Fruit fly (Drosophila melanogaster) whole organism, embryonic: Measurements from ENCODE around the gene eIF3l.

Source experiments
- Ada2b ChIP-seq: fragments of 200-800 bp; sonication (Bioruptor generic); IDR thresholded peaks from 2 replicates; pipeline ENCODE4 v1.3.6; 2022; ENCODE audit warnings: missing biosample characterization, missing genetic modification characterization
- Bdp1 ChIP-seq: fragments of 200-800 bp; sonication (Bioruptor generic); optimal IDR thresholded peaks from 3 replicates; lab custom pipeline; 2016; ENCODE audit warnings: missing biosample characterization, missing genetic modification characterization
- BtbVII ChIP-seq: fragments of 200-800 bp; sonication (Bioruptor generic); optimal IDR thresholded peaks from 3 replicates; lab custom pipeline; 2017; ENCODE audit warnings: missing biosample characterization, mild to moderate bottlenecking, missing genetic modification characterization
- CG12071 ChIP-seq: fragments of 200-800 bp; sonication (Bioruptor generic); optimal IDR thresholded peaks from 3 replicates; lab custom pipeline; 2018; ENCODE audit warnings: missing biosample characterization, mild to moderate bottlenecking, missing genetic modification characterization
- CG13624 ChIP-seq: fragments of 200-800 bp; sonication (Bioruptor generic); optimal IDR thresholded peaks from 2 replicates; lab custom pipeline; 2016; ENCODE audit warnings: missing biosample characterization, missing genetic modification characterization
- CG14050 ChIP-seq: fragments of 200-800 bp; sonication (Bioruptor generic); IDR thresholded peaks from 3 replicates; pipeline ENCODE4 v1.3.6; 2022; ENCODE audit warnings: missing biosample characterization, missing genetic modification characterization
- CG16863 ChIP-seq: fragments of 200-800 bp; sonication (Bioruptor generic); optimal IDR thresholded peaks from 3 replicates; lab custom pipeline; 2016; ENCODE audit warnings: missing biosample characterization, missing genetic modification characterization
- CG2678 ChIP-seq: fragments of 200-800 bp; sonication (Bioruptor generic); optimal IDR thresholded peaks from 3 replicates; lab custom pipeline; 2019; ENCODE audit warnings: missing biosample characterization, mild to moderate bottlenecking, missing genetic modification characterization, moderate library complexity
- CG2712 ChIP-seq: fragments of 200-800 bp; optimal IDR thresholded peaks from 3 replicates; lab custom pipeline; 2019; ENCODE audit warnings: missing biosample characterization, mild to moderate bottlenecking, missing genetic modification characterization, moderate library complexity
- CG2875 ChIP-seq: fragments of 200-800 bp; sonication (Bioruptor generic); optimal IDR thresholded peaks from 2 replicates; lab custom pipeline; 2017; ENCODE audit warnings: missing biosample characterization, mild to moderate bottlenecking, missing genetic modification characterization, missing genetic modification reagents
- CG3407 ChIP-seq: fragments of 200-800 bp; sonication (Bioruptor generic); optimal IDR thresholded peaks from 2 replicates; lab custom pipeline; 2018; ENCODE audit warnings: missing biosample characterization, mild to moderate bottlenecking, missing genetic modification characterization
- CG34224 ChIP-seq: fragments of 200-800 bp; sonication (Bioruptor generic); IDR thresholded peaks from 3 replicates; pipeline ENCODE4 v1.3.6; 2022; ENCODE audit warnings: missing biosample characterization, missing genetic modification characterization; ENCODE audit not compliant: partially characterized antibody
- CG4424 ChIP-seq: fragments of 200-800 bp; sonication (Bioruptor generic); optimal IDR thresholded peaks from 3 replicates; lab custom pipeline; 2016; ENCODE audit warnings: missing biosample characterization, missing genetic modification characterization
- CG4617 ChIP-seq: fragments of 200-800 bp; sonication (Bioruptor generic); optimal IDR thresholded peaks from 3 replicates; lab custom pipeline; 2016; ENCODE audit warnings: missing biosample characterization, missing genetic modification characterization, borderline replicate concordance
- CG7839 ChIP-seq: fragments of 200-800 bp; sonication (Bioruptor generic); optimal IDR thresholded peaks from 3 replicates; lab custom pipeline; 2018; ENCODE audit warnings: missing biosample characterization, mild to moderate bottlenecking, missing genetic modification characterization, moderate library complexity
- CG7987 ChIP-seq: fragments of 200-800 bp; sonication (Bioruptor generic); optimal IDR thresholded peaks from 2 replicates; lab custom pipeline; 2018; ENCODE audit warnings: missing biosample characterization, mild to moderate bottlenecking, missing genetic modification characterization, moderate library complexity
- CG8281 ChIP-seq: fragments of 200-800 bp; sonication (Bioruptor generic); optimal IDR thresholded peaks from 2 replicates; lab custom pipeline; 2018; ENCODE audit warnings: missing biosample characterization, mild to moderate bottlenecking, missing genetic modification characterization, moderate library complexity
- CG8388 ChIP-seq: fragments of 200-800 bp; sonication (Bioruptor generic); optimal IDR thresholded peaks from 2 replicates; lab custom pipeline; 2019; ENCODE audit warnings: missing biosample characterization, mild to moderate bottlenecking, missing genetic modification characterization, moderate library complexity
- CG9932 ChIP-seq: fragments of 200-800 bp; sonication (Bioruptor generic); IDR thresholded peaks from 2 replicates; pipeline ENCODE4 v1.3.6; 2022; ENCODE audit warnings: missing biosample characterization, missing genetic modification characterization
- Dref ChIP-seq: fragments of 200-800 bp; sonication (Bioruptor generic); IDR thresholded peaks from 2 replicates; pipeline ENCODE4 v1.3.6; 2022; ENCODE audit warnings: missing biosample characterization, missing genetic modification characterization
- ERR ChIP-seq: fragments of 200-800 bp; sonication (Bioruptor generic); optimal IDR thresholded peaks from 2 replicates; lab custom pipeline; 2016; ENCODE audit warnings: missing biosample characterization, missing genetic modification characterization
- Ets65A ChIP-seq: fragments of 200-800 bp; sonication (Bioruptor generic); peaks from one replicate; lab custom pipeline; 2016; ENCODE audit warnings: missing biosample characterization, missing genetic modification characterization
- Gug ChIP-seq: fragments of 200-800 bp; sonication (Bioruptor generic); IDR thresholded peaks from 4 replicates; pipeline ENCODE4 v1.3.6; 2022; ENCODE audit warnings: missing biosample characterization, missing genetic modification characterization
- HLH3B ChIP-seq: fragments of 200-800 bp; sonication (Bioruptor generic); IDR thresholded peaks from 2 replicates; pipeline ENCODE4 v1.3.6; 2022; ENCODE audit warnings: missing biosample characterization, missing genetic modification characterization
- MESR4 ChIP-seq: fragments of 200-800 bp; sonication (Bioruptor generic); optimal IDR thresholded peaks from 2 replicates; lab custom pipeline; 2018; ENCODE audit warnings: missing biosample characterization, mild to moderate bottlenecking, missing genetic modification characterization, moderate library complexity
- Mes4 ChIP-seq: fragments of 200-800 bp; sonication (Bioruptor generic); optimal IDR thresholded peaks from 2 replicates; lab custom pipeline; 2016; ENCODE audit warnings: missing biosample characterization, missing genetic modification characterization
- NFAT ChIP-seq: fragments of 200-800 bp; sonication (Bioruptor generic); IDR thresholded peaks from 2 replicates; pipeline ENCODE4 v1.3.6; 2022; ENCODE audit warnings: missing biosample characterization, missing genetic modification characterization
- Oli ChIP-seq: fragments of 200-800 bp; sonication (Bioruptor generic); optimal IDR thresholded peaks from 2 replicates; lab custom pipeline; 2018; ENCODE audit warnings: missing biosample characterization, mild to moderate bottlenecking, missing genetic modification characterization, moderate library complexity
- Sin3A ChIP-seq: fragments of >200 bp; optimal IDR thresholded peaks from 2 replicates; lab custom pipeline; 2018
- aop ChIP-seq: fragments of 200-800 bp; sonication (Bioruptor generic); IDR thresholded peaks from 2 replicates; pipeline ENCODE4 v1.3.6; 2022; ENCODE audit warnings: missing biosample characterization, missing genetic modification characterization
- bsh ChIP-seq, 2 experiments: fragments of 200-800 bp; sonication (Bioruptor generic); optimal IDR thresholded peaks; 2 replicates each; lab custom pipeline; 2017 to 2018; ENCODE audit warnings: mild to moderate bottlenecking in 2 of 2, missing biosample characterization in 2 of 2, missing genetic modification characterization in 2 of 2, moderate library complexity in 1 of 2
- cas ChIP-seq: fragments of 200-800 bp; sonication (Bioruptor generic); IDR thresholded peaks from 2 replicates; pipeline ENCODE4 v1.3.6; 2022; ENCODE audit warnings: missing biosample characterization, missing genetic modification characterization
- cwo ChIP-seq: fragments of 200-800 bp; sonication (Bioruptor generic); optimal IDR thresholded peaks from 3 replicates; lab custom pipeline; 2017; ENCODE audit warnings: missing biosample characterization, missing genetic modification characterization, mild to moderate bottlenecking, moderate library complexity, missing genetic modification reagents
- dan ChIP-seq: fragments of 200-800 bp; sonication (Bioruptor generic); IDR thresholded peaks from 2 replicates; pipeline ENCODE4 v1.3.6; 2022; ENCODE audit warnings: missing biosample characterization, missing genetic modification characterization
- esg ChIP-seq: fragments of 200-800 bp; sonication (Bioruptor generic); conservative IDR thresholded peaks from 2 replicates; pipeline ENCODE4 v1.3.6; 2022; ENCODE audit warnings: missing biosample characterization, missing genetic modification characterization
- gcm ChIP-seq: fragments of 200-800 bp; sonication (Bioruptor generic); optimal IDR thresholded peaks from 2 replicates; lab custom pipeline; 2019; ENCODE audit warnings: missing biosample characterization, mild to moderate bottlenecking, missing genetic modification characterization, moderate library complexity
- gsb-n ChIP-seq: fragments of 200-800 bp; sonication (Bioruptor generic); optimal IDR thresholded peaks from 3 replicates; lab custom pipeline; 2018; ENCODE audit warnings: missing biosample characterization, mild to moderate bottlenecking, missing genetic modification characterization
- gt ChIP-seq: fragments of 200-800 bp; sonication (Bioruptor generic); IDR thresholded peaks from 2 replicates; pipeline ENCODE4 v1.3.6; 2022; ENCODE audit warnings: missing biosample characterization, missing genetic modification characterization
- knrl ChIP-seq: fragments of 200-800 bp; sonication (Bioruptor generic); IDR thresholded peaks from 3 replicates; pipeline ENCODE4 v1.3.6; 2022; ENCODE audit warnings: missing biosample characterization, missing genetic modification characterization; ENCODE audit not compliant: partially characterized antibody
- nerfin-2 ChIP-seq: fragments of 200-800 bp; sonication (Bioruptor generic); IDR thresholded peaks from 2 replicates; pipeline ENCODE4 v1.3.6; 2022; ENCODE audit warnings: missing biosample characterization, missing genetic modification characterization; ENCODE audit not compliant: partially characterized antibody
- onecut ChIP-seq: fragments of 200-800 bp; sonication (Bioruptor generic); IDR thresholded peaks from 2 replicates; pipeline ENCODE4 v1.3.6; 2022; ENCODE audit warnings: missing biosample characterization, missing genetic modification characterization
- rib ChIP-seq: fragments of 200-800 bp; sonication (Bioruptor generic); IDR thresholded peaks from 2 replicates; pipeline ENCODE4 v1.3.6; 2022; ENCODE audit warnings: missing biosample characterization, missing genetic modification characterization
- sisA ChIP-seq: fragments of 200-800 bp; sonication (Bioruptor generic); IDR thresholded peaks from 2 replicates; pipeline ENCODE4 v1.3.6; 2022; ENCODE audit warnings: missing biosample characterization, missing genetic modification characterization
- slou ChIP-seq: fragments of 200-800 bp; sonication (Bioruptor generic); optimal IDR thresholded peaks from 3 replicates; lab custom pipeline; 2016; ENCODE audit warnings: missing biosample characterization, missing genetic modification characterization
- slp2 ChIP-seq: fragments of 200-800 bp; sonication (Bioruptor generic); optimal IDR thresholded peaks from 2 replicates; lab custom pipeline; 2016; ENCODE audit warnings: missing biosample characterization, missing genetic modification characterization
- stwl ChIP-seq: fragments of 200-800 bp; sonication (Bioruptor generic); optimal IDR thresholded peaks from 3 replicates; lab custom pipeline; 2018; ENCODE audit warnings: missing biosample characterization, mild to moderate bottlenecking, missing genetic modification characterization, moderate library complexity
- trem ChIP-seq: fragments of 200-800 bp; optimal IDR thresholded peaks from 3 replicates; lab custom pipeline; 2019; ENCODE audit warnings: missing biosample characterization, mild to moderate bottlenecking, missing genetic modification characterization, moderate library complexity
- unc-4 ChIP-seq: fragments of 200-800 bp; sonication (Bioruptor generic); IDR thresholded peaks from 2 replicates; pipeline ENCODE4 v1.3.6; 2022; ENCODE audit warnings: missing biosample characterization, missing genetic modification characterization; ENCODE audit not compliant: partially characterized antibody
- vnd ChIP-seq: fragments of 200-800 bp; sonication (Bioruptor generic); IDR thresholded peaks from 3 replicates; pipeline ENCODE4 v1.3.6; 2022; ENCODE audit warnings: missing biosample characterization, missing genetic modification characterization; ENCODE audit not compliant: partially characterized antibody
- vvl ChIP-seq: fragments of 200-800 bp; sonication (Bioruptor generic); IDR thresholded peaks from 2 replicates; pipeline ENCODE4 v1.3.6; 2022; ENCODE audit warnings: missing biosample characterization, missing genetic modification characterization

eIF3l gene

DNA sequence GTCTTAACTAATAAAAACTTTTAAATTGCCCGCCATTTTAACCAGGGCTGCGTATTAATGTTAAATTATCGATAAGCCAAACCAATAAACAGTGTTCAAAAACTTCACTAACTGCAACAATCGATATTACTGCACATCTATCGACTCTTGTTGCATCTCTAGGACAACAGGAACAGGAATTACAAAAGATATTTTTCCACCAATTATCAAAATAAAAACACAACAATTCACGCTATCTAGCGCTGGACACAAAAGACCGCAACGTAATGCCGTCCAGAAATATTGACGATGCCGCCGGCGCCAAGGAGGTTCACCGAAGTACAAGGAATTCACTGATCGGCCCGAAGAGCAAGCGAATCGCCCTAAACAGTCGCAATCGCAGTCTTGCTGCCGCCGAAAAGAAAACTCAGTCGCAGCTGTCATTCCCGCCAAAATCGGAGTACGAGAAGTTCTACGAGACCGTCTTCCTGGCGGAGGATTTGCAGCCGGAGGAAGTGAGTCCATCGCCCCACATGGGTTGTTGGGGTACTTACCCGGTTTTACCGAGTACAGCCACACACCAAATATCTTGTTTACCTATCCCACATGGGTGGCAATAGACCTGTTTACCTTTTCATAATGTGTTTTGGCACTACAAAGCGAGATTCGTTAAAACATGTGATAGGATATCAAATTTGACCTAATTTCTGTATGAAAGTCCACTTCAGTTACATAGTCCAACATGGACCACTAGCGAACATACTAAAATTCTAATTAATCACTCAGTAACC lies 29.7 kb downstream of the eIF3l start, which contains the start of gene vers (continued):
- peak; percentile 90 for TF ChIP-seq knrl (GFP tag; lab: Robert Waterston, UW)
- no peak for TF ChIP-seq cas (GFP tag; lab: Robert Waterston, UW)
- TF ChIP-seq sisA (GFP tag; lab: Robert Waterston, UW): 0 out of 2 replicates have a peak, but pooled peaks have one; percentile 8
- peak; percentile 13 for TF ChIP-seq Sin3A (lab: Kevin White, UChicago)
- no peak for TF ChIP-seq slp2 (GFP tag; lab: Kevin White, UChicago)
- TF ChIP-seq slou (GFP tag; lab: Kevin White, UChicago): no peak
- TF ChIP-seq Ets65A (GFP tag; lab: Kevin White, UChicago): peak; percentile 4
- TF ChIP-seq gsb-n (tag; lab: Kevin White, UChicago): peak; percentile 19
- TF ChIP-seq CG8281: no peak
- TF ChIP-seq bsh (GFP tag; optimal IDR thresholded peaks at IDR 0.05; lab: Kevin White, UChicago): no peak
- TF ChIP-seq unc-4: peak; percentile 98
- TF ChIP-seq CG7839: no peak
- TF ChIP-seq CG4617: peak; percentile 82
- TF ChIP-seq CG2875: no peak
- TF ChIP-seq vnd (GFP tag; lab: Robert Waterston, UW): peak; percentile 84
- no peak for TF ChIP-seq aop (GFP tag; lab: Robert Waterston, UW)
- TF ChIP-seq CG12071 (GFP tag; lab: Kevin White, UChicago): no peak
- no peak for TF ChIP-seq gcm
- no peak for TF ChIP-seq Ada2b (GFP tag; lab: Robert Waterston, UW)
- no peak for TF ChIP-seq CG4424 (GFP tag; lab: Kevin White, UChicago)
- no peak for TF ChIP-seq BtbVII
- no peak for TF ChIP-seq CG14050 (GFP tag; lab: Robert Waterston, UW)
- TF ChIP-seq gt (GFP tag; lab: Robert Waterston, UW): no peak
- TF ChIP-seq NFAT (GFP tag; lab: Robert Waterston, UW): 0 out of 2 replicates have a peak, but pooled peaks have one; percentile 26
- no peak for TF ChIP-seq CG7987 (GFP tag; lab: Kevin White, UChicago)
- no peak for TF ChIP-seq rib
- peak; percentile 30 for TF ChIP-seq vvl
- TF ChIP-seq trem (tag; lab: Kevin White, UChicago): peak; percentile 69
- TF ChIP-seq Mes4 (GFP tag; lab: Kevin White, UChicago): no peak
- peak; percentile 51 for TF ChIP-seq CG2712 (tag; lab: Kevin White, UChicago)
- peak; percentile 74 for TF ChIP-seq CG9932 (GFP tag; lab: Robert Waterston, UW)
- no peak for TF ChIP-seq esg (GFP tag; lab: Robert Waterston, UW)
- no peak for TF ChIP-seq Oli (tag; lab: Kevin White, UChicago)
- peak; percentile 83 for TF ChIP-seq nerfin-2 (GFP tag; lab: Robert Waterston, UW)
- TF ChIP-seq CG2678 (tag; lab: Kevin White, UChicago): no peak
- TF ChIP-seq Gug: no peak
- TF ChIP-seq Dref (GFP tag; lab: Robert Waterston, UW): peak; percentile 97
- TF ChIP-seq Bdp1 (GFP tag; lab: Kevin White, UChicago): no peak
- TF ChIP-seq HLH3B (GFP tag; lab: Robert Waterston, UW): no peak
- no peak for TF ChIP-seq cwo (GFP tag; lab: Kevin White, UChicago)
- TF ChIP-seq MESR4 (GFP tag; lab: Kevin White, UChicago): peak; percentile 67
- no peak for TF ChIP-seq CG16863 (GFP tag; lab: Kevin White, UChicago)
- peak; percentile 96 for TF ChIP-seq stwl (tag; lab: Kevin White, UChicago)
- no peak for TF ChIP-seq CG3407
- no peak for TF ChIP-seq onecut (GFP tag; lab: Robert Waterston, UW)
- TF ChIP-seq CG34224: peak; percentile 94
- TF ChIP-seq dan (GFP tag; lab: Robert Waterston, UW): no peak
- peak; percentile 23 for TF ChIP-seq CG8388 (GFP tag; lab: Kevin White, UChicago)
- TF ChIP-seq ERR (GFP tag; lab: Kevin White, UChicago): peak; percentile 33
- peak; percentile 50 for TF ChIP-seq CG13624 (GFP tag; lab: Kevin White, UChicago)
